Worm (Caenorhabditis elegans) whole organism, L2 larva: ENCODE results near the gene F54B3.4.

Experiments used
- F13H6.1 ChIP-seq: sonication (generic microtip); optimal IDR thresholded peaks from 2 replicates; lab custom pipeline; 2016; ENCODE audit warnings: missing genetic modification characterization, missing compliant biosample characterization
- blmp-1 ChIP-seq: sonication (generic microtip); optimal IDR thresholded peaks from 2 replicates; lab custom pipeline; 2017; ENCODE audit warnings: missing genetic modification characterization, mild to moderate bottlenecking, missing compliant biosample characterization, antibody characterized with exemption, moderate library complexity; ENCODE audit not compliant: insufficient read depth
- crh-2 ChIP-seq: sonication (generic microtip); optimal IDR thresholded peaks from 2 replicates; lab custom pipeline; 2017; ENCODE audit warnings: missing biosample characterization, missing genetic modification characterization
- elt-3 ChIP-seq: sonication (generic microtip); optimal IDR thresholded peaks from 2 replicates; lab custom pipeline; 2017; ENCODE audit warnings: missing biosample characterization, missing genetic modification characterization
- nhr-12 ChIP-seq: fragments of 150-350 bp; optimal IDR thresholded peaks from 2 replicates; lab custom pipeline; 2014; ENCODE audit warnings: missing biosample characterization, missing genetic modification characterization
- nhr-25 ChIP-seq: fragments of 150-350 bp; sonication (generic microtip); optimal IDR thresholded peaks from 3 replicates; lab custom pipeline; 2014; ENCODE audit warnings: missing biosample characterization, missing genetic modification characterization
- sem-4 ChIP-seq: fragments of 150-350 bp; optimal IDR thresholded peaks from 2 replicates; lab custom pipeline; 2014; ENCODE audit warnings: missing biosample characterization, missing genetic modification reagents, missing genetic modification characterization
- sma-9 ChIP-seq, 2 experiments: fragments of 150-350 bp in 1 of 2; sonication (generic microtip) in 1 of 2; optimal IDR thresholded peaks; 2 replicates each; lab custom pipeline; 2014 to 2016; ENCODE audit warnings: missing genetic modification characterization in 2 of 2, mild to moderate bottlenecking in 1 of 2, missing biosample characterization in 1 of 2, missing compliant biosample characterization in 1 of 2, missing genetic modification reagents in 1 of 2, moderate library complexity in 1 of 2

The F54B3.4 gene

ce11 chrII:10220631-10221030, 50.4 kb downstream of the F54B3.4 start:
- no peak for TF ChIP-seq nhr-12
- TF ChIP-seq nhr-25 (tag; lab: Kevin White, UChicago): peak; percentile 48
- TF ChIP-seq blmp-1 (tag; lab: Kevin White, UChicago): peak; percentile 21
- no peak for TF ChIP-seq crh-2 (tag; lab: Kevin White, UChicago)
- TF ChIP-seq F13H6.1: peak; percentile 26
- TF ChIP-seq elt-3 (tag; lab: Kevin White, UChicago): no peak
- TF ChIP-seq sem-4 (tag; lab: Kevin White, UChicago): no peak
- TF ChIP-seq sma-9 (GFP tag; optimal IDR thresholded peaks at IDR 0.05; lab: Kevin White, UChicago): peak; percentile 29
- TF ChIP-seq sma-9 (tag; optimal IDR thresholded peaks at IDR 0.05; lab: Kevin White, UChicago): no peak
